Worm (Caenorhabditis elegans) whole organism, mixed stage, embryonic: ENCODE data around the gene Y113G7A.12.

Experiments
- bed-3 ChIP-seq: fragments of 200-800 bp; sonication (Bioruptor generic); optimal IDR thresholded peaks from 3 replicates; lab custom pipeline; 2018; ENCODE audit warnings: mild to moderate bottlenecking, missing genetic modification characterization, moderate library complexity, missing compliant biosample characterization
- blmp-1 ChIP-seq: fragments of 150-350 bp; optimal IDR thresholded peaks from 2 replicates; lab custom pipeline; 2014; ENCODE audit warnings: missing biosample characterization, missing genetic modification characterization
- ceh-39 ChIP-seq: fragments of 150-350 bp; optimal IDR thresholded peaks from 2 replicates; lab custom pipeline; 2014; ENCODE audit warnings: missing biosample characterization, missing genetic modification characterization
- ceh-43 ChIP-seq: fragments of 200-800 bp; sonication (Bioruptor generic); optimal IDR thresholded peaks from 2 replicates; lab custom pipeline; 2018; ENCODE audit warnings: mild to moderate bottlenecking, missing genetic modification characterization, moderate library complexity, missing compliant biosample characterization
- ceh-83 ChIP-seq: fragments of 200-800 bp; sonication (Bioruptor generic); optimal IDR thresholded peaks from 2 replicates; lab custom pipeline; 2018; ENCODE audit warnings: mild to moderate bottlenecking, missing genetic modification characterization, missing compliant biosample characterization
- ces-1 ChIP-seq: fragments of 150-350 bp; optimal IDR thresholded peaks from 2 replicates; lab custom pipeline; 2014; ENCODE audit warnings: missing biosample characterization, missing genetic modification reagents, missing genetic modification characterization
- cnd-1 ChIP-seq: fragments of 200-800 bp; sonication (Bioruptor generic); optimal IDR thresholded peaks from 2 replicates; lab custom pipeline; 2018; ENCODE audit warnings: mild to moderate bottlenecking, missing genetic modification characterization, missing compliant biosample characterization
- drap-1 ChIP-seq: fragments of 200-800 bp; sonication (Bioruptor generic); optimal IDR thresholded peaks from 3 replicates; lab custom pipeline; 2018; ENCODE audit warnings: mild to moderate bottlenecking, missing genetic modification characterization, missing compliant biosample characterization
- elt-1 ChIP-seq: sonication (generic microtip); optimal IDR thresholded peaks from 2 replicates; lab custom pipeline; 2017; ENCODE audit warnings: missing genetic modification characterization, mild to moderate bottlenecking, missing compliant biosample characterization, antibody characterized with exemption, moderate library complexity, borderline replicate concordance; ENCODE audit not compliant: insufficient read depth
- flh-1 ChIP-seq: fragments of 200-800 bp; sonication (Bioruptor generic); optimal IDR thresholded peaks from 2 replicates; lab custom pipeline; 2018; ENCODE audit warnings: mild to moderate bottlenecking, missing genetic modification characterization, moderate library complexity, missing compliant biosample characterization
- ham-2 ChIP-seq: fragments of 200-800 bp; sonication (Bioruptor generic); optimal IDR thresholded peaks from 2 replicates; lab custom pipeline; 2018; ENCODE audit warnings: mild to moderate bottlenecking, missing genetic modification characterization, missing compliant biosample characterization
- hlh-1 ChIP-seq: fragments of 150-350 bp; optimal IDR thresholded peaks from 2 replicates; lab custom pipeline; 2014; ENCODE audit warnings: missing biosample characterization, missing genetic modification reagents, missing genetic modification characterization
- lin-32 ChIP-seq: fragments of 200-800 bp; sonication (Bioruptor generic); optimal IDR thresholded peaks from 2 replicates; lab custom pipeline; 2018; ENCODE audit warnings: mild to moderate bottlenecking, missing genetic modification characterization, missing compliant biosample characterization
- mab-5 ChIP-seq: fragments of 150-350 bp; optimal IDR thresholded peaks from 2 replicates; lab custom pipeline; 2014; ENCODE audit warnings: missing biosample characterization, missing genetic modification characterization
- mep-1 ChIP-seq: fragments of 150-350 bp; optimal IDR thresholded peaks from 2 replicates; lab custom pipeline; 2017; ENCODE audit warnings: missing biosample characterization, missing genetic modification reagents, missing genetic modification characterization, inconsistent platforms
- mls-2 ChIP-seq: sonication (generic microtip); optimal IDR thresholded peaks from 2 replicates; lab custom pipeline; 2016; ENCODE audit warnings: mild to moderate bottlenecking, missing genetic modification characterization, moderate library complexity, missing compliant biosample characterization
- nhr-2 ChIP-seq: fragments of 150-350 bp; optimal IDR thresholded peaks from 2 replicates; lab custom pipeline; 2014; ENCODE audit warnings: missing biosample characterization, missing genetic modification characterization
- nhr-237 ChIP-seq: fragments of 150-350 bp; optimal IDR thresholded peaks from 2 replicates; lab custom pipeline; 2014; ENCODE audit warnings: missing biosample characterization, missing genetic modification characterization
- nhr-28 ChIP-seq: fragments of 150-350 bp; optimal IDR thresholded peaks from 2 replicates; lab custom pipeline; 2014; ENCODE audit warnings: missing biosample characterization, missing genetic modification characterization
- nhr-76 ChIP-seq: sonication (generic microtip); optimal IDR thresholded peaks from 2 replicates; lab custom pipeline; 2017; ENCODE audit warnings: missing biosample characterization, missing genetic modification characterization
- pha-4 ChIP-seq: fragments of 150-350 bp; optimal IDR thresholded peaks from 2 replicates; lab custom pipeline; 2018; ENCODE audit warnings: missing biosample characterization, missing genetic modification reagents, missing genetic modification characterization
- snpc-4 ChIP-seq: fragments of 150-350 bp; optimal IDR thresholded peaks from 2 replicates; lab custom pipeline; 2014; ENCODE audit warnings: missing biosample characterization, missing genetic modification characterization
- sptf-1 ChIP-seq: sonication (generic microtip); optimal IDR thresholded peaks from 2 replicates; lab custom pipeline; 2017; ENCODE audit warnings: mild to moderate bottlenecking, missing genetic modification characterization, moderate library complexity, missing compliant biosample characterization
- tbx-8 ChIP-seq: fragments of 200-800 bp; sonication (Bioruptor generic); optimal IDR thresholded peaks from 2 replicates; lab custom pipeline; 2018; ENCODE audit warnings: mild to moderate bottlenecking, missing genetic modification characterization, moderate library complexity, missing compliant biosample characterization
- unc-120 ChIP-seq: sonication (generic microtip); optimal IDR thresholded peaks from 2 replicates; lab custom pipeline; 2017; ENCODE audit warnings: missing genetic modification characterization, missing compliant biosample characterization; ENCODE audit not compliant: poor library complexity, severe bottlenecking
- unc-39 ChIP-seq: fragments of 150-350 bp; optimal IDR thresholded peaks from 2 replicates; lab custom pipeline; 2014; ENCODE audit warnings: missing biosample characterization, missing genetic modification characterization
- unc-62 ChIP-seq: fragments of 150-350 bp; optimal IDR thresholded peaks from 2 replicates; lab custom pipeline; 2014; ENCODE audit warnings: missing biosample characterization, missing genetic modification reagents, missing genetic modification characterization
- zip-8 ChIP-seq: fragments of 150-350 bp; optimal IDR thresholded peaks from 2 replicates; lab custom pipeline; 2014; ENCODE audit warnings: missing biosample characterization, missing genetic modification characterization
- ztf-11 ChIP-seq: fragments of 150-350 bp; optimal IDR thresholded peaks from 2 replicates; lab custom pipeline; 2014; ENCODE audit warnings: missing biosample characterization, missing genetic modification characterization

Gene Y113G7A.12

ce11 chrV:20135247-20135646, 7.1 kb upstream of the Y113G7A.12 start, which contains the start of gene Y113G7A.22:
TSS of gene Y113G7A.22 (minus strand) at chrV:20135347.
- TF ChIP-seq mab-5 (tag; lab: Kevin White, UChicago) (no peak), blmp-1 (tag; lab: Kevin White, UChicago) (no peak), mep-1 (tag; lab: Kevin White, UChicago) (no peak), nhr-237 (tag; lab: Kevin White, UChicago) (no peak), bed-3 (no peak), pha-4 (no peak), nhr-28 (tag; lab: Kevin White, UChicago) (no peak), cnd-1 (tag; lab: Kevin White, UChicago) (no peak), unc-62 (GFP tag; lab: Kevin White, UChicago) (no peak), drap-1 (no peak), tbx-8 (no peak), ceh-39 (tag; lab: Kevin White, UChicago) (no peak), ztf-11 (tag; lab: Kevin White, UChicago) (no peak), unc-39 (no peak), lin-32 (GFP tag; lab: Kevin White, UChicago) (no peak)

- no peak for TF ChIP-seq nhr-237 (tag; lab: Kevin White, UChicago)
- TF ChIP-seq cnd-1 (tag; lab: Kevin White, UChicago) = no peak
- TF ChIP-seq nhr-2 (tag; lab: Kevin White, UChicago) = no peak
- TF ChIP-seq lin-32 (GFP tag; lab: Kevin White, UChicago) = no peak
- no peak for TF ChIP-seq flh-1 (GFP tag; lab: Kevin White, UChicago)
- TF ChIP-seq ham-2 (GFP tag; lab: Kevin White, UChicago) = no peak
- TF ChIP-seq blmp-1 (tag; lab: Kevin White, UChicago) = no peak
- TF ChIP-seq ceh-43 (GFP tag; lab: Kevin White, UChicago) = no peak
- TF ChIP-seq mab-5 (tag; lab: Kevin White, UChicago) = no peak
- no peak for TF ChIP-seq unc-120 (tag; lab: Kevin White, UChicago)
- TF ChIP-seq elt-1 (tag; lab: Kevin White, UChicago) = no peak
- no peak for TF ChIP-seq ceh-83 (GFP tag; lab: Kevin White, UChicago)
- no peak for TF ChIP-seq ces-1 (GFP tag; lab: Kevin White, UChicago)
- TF ChIP-seq unc-39 = no peak
These were observed 3.9 kb upstream of the Y113G7A.12 start, which contains the start of gene Y113G7A.14 for ce11 chrV:20138407-20139044. TSS of gene Y113G7A.14 (minus strand) at chrV:20138457.

- no peak for TF ChIP-seq mab-5 (tag; lab: Kevin White, UChicago)
- no peak for TF ChIP-seq zip-8
- TF ChIP-seq mep-1 (tag; lab: Kevin White, UChicago) = no peak
- TF ChIP-seq ceh-43 (GFP tag; lab: Kevin White, UChicago) = no peak
- TF ChIP-seq ces-1 (GFP tag; lab: Kevin White, UChicago) = no peak
- TF ChIP-seq unc-120 (tag; lab: Kevin White, UChicago) = no peak
- TF ChIP-seq elt-1 (tag; lab: Kevin White, UChicago) = no peak
- TF ChIP-seq mls-2 = no peak
- no peak for TF ChIP-seq drap-1
- TF ChIP-seq hlh-1 = no peak
These were observed 1.3 kb downstream of the Y113G7A.12 start for ce11 chrV:20143711-20144110.

- TF ChIP-seq nhr-76 (tag; lab: Kevin White, UChicago) (no peak), snpc-4 (tag; lab: Kevin White, UChicago) (no peak), sptf-1 (tag; lab: Kevin White, UChicago) (no peak), nhr-237 (tag; lab: Kevin White, UChicago) (no peak), unc-62 (GFP tag; lab: Kevin White, UChicago) (no peak)
These were observed 5.4 kb downstream of the Y113G7A.12 start, which contains the start of gene Y113G7A.13 for ce11 chrV:20147662-20148245. TSS of gene Y113G7A.13 (plus strand) at chrV:20148195.

ce11 chrV:20151432-20151831, 9.0 kb downstream of the Y113G7A.12 start, which contains the start of gene F19B2.7:
TSS of gene F19B2.7 (plus strand) at chrV:20151732.
- no peak for TF ChIP-seq nhr-237 (tag; lab: Kevin White, UChicago)
